Fruit fly (Drosophila melanogaster) whole organism, embryonic: ENCODE measurements around the gene Ufd4.

Experiments used
- BEAF-32 ChIP-seq: fragments of 200-800 bp; sonication (Bioruptor generic); optimal IDR thresholded peaks from 3 replicates; lab custom pipeline; 2017; ENCODE audit warnings: missing biosample characterization, missing genetic modification characterization, mild to moderate bottlenecking, moderate library complexity, missing genetic modification reagents
- CG1024 ChIP-seq: fragments of 200-800 bp; sonication (Bioruptor generic); IDR thresholded peaks from 2 replicates; pipeline ENCODE4 v1.3.6; 2022; ENCODE audit warnings: missing biosample characterization, missing genetic modification characterization
- CG10431 ChIP-seq: fragments of 200-800 bp; sonication (Bioruptor generic); optimal IDR thresholded peaks from 3 replicates; lab custom pipeline; 2018; ENCODE audit warnings: missing biosample characterization, mild to moderate bottlenecking, missing genetic modification characterization
- CG11504 ChIP-seq: fragments of 200-800 bp; sonication (Bioruptor generic); optimal IDR thresholded peaks from 3 replicates; lab custom pipeline; 2019; ENCODE audit warnings: missing biosample characterization, mild to moderate bottlenecking, missing genetic modification characterization, moderate library complexity
- CG12219 ChIP-seq: fragments of 200-800 bp; sonication (Bioruptor generic); optimal IDR thresholded peaks from 3 replicates; lab custom pipeline; 2018; ENCODE audit warnings: missing biosample characterization, mild to moderate bottlenecking, missing genetic modification characterization
- CG12236 ChIP-seq: fragments of 200-800 bp; sonication (Bioruptor generic); optimal IDR thresholded peaks from 2 replicates; lab custom pipeline; 2016; ENCODE audit warnings: missing biosample characterization, missing genetic modification characterization
- CG13123 ChIP-seq: fragments of 200-800 bp; sonication (Bioruptor generic); optimal IDR thresholded peaks from 2 replicates; lab custom pipeline; 2016; ENCODE audit warnings: missing biosample characterization, missing genetic modification characterization
- CG13775 ChIP-seq: fragments of 200-800 bp; sonication (Bioruptor generic); optimal IDR thresholded peaks from 3 replicates; lab custom pipeline; 2017; ENCODE audit warnings: missing biosample characterization, mild to moderate bottlenecking, missing genetic modification characterization
- CG13894 ChIP-seq: fragments of 200-800 bp; sonication (Bioruptor generic); optimal IDR thresholded peaks from 3 replicates; lab custom pipeline; 2018; ENCODE audit warnings: missing biosample characterization, mild to moderate bottlenecking, missing genetic modification characterization, moderate library complexity
- CG15073 ChIP-seq: fragments of 200-800 bp; sonication (Bioruptor generic); optimal IDR thresholded peaks from 2 replicates; lab custom pipeline; 2016; ENCODE audit warnings: missing biosample characterization, missing genetic modification characterization
- CG1647 ChIP-seq: fragments of 200-800 bp; sonication (Bioruptor generic); optimal IDR thresholded peaks from 3 replicates; lab custom pipeline; 2016; ENCODE audit warnings: missing biosample characterization, missing genetic modification characterization
- CG2120 ChIP-seq: fragments of 200-800 bp; sonication (Bioruptor generic); optimal IDR thresholded peaks from 3 replicates; lab custom pipeline; 2016; ENCODE audit warnings: missing biosample characterization, missing genetic modification characterization
- CG2712 ChIP-seq: fragments of 200-800 bp; optimal IDR thresholded peaks from 3 replicates; lab custom pipeline; 2019; ENCODE audit warnings: missing biosample characterization, mild to moderate bottlenecking, missing genetic modification characterization, moderate library complexity
- CG6175 ChIP-seq: fragments of 200-800 bp; sonication (Bioruptor generic); IDR thresholded peaks from 3 replicates; pipeline ENCODE4 v1.3.6; 2022; ENCODE audit warnings: missing biosample characterization, missing genetic modification characterization
- CG7963 ChIP-seq: fragments of 200-800 bp; sonication (Bioruptor generic); IDR thresholded peaks from 3 replicates; pipeline ENCODE4 v1.3.6; 2022; ENCODE audit warnings: missing biosample characterization, missing genetic modification characterization; ENCODE audit not compliant: partially characterized antibody
- CG8924 ChIP-seq: fragments of 200-800 bp; optimal IDR thresholded peaks from 3 replicates; lab custom pipeline; 2019; ENCODE audit warnings: missing biosample characterization, mild to moderate bottlenecking, missing genetic modification characterization, moderate library complexity
- CG9609 ChIP-seq: fragments of 200-800 bp; sonication (Bioruptor generic); optimal IDR thresholded peaks from 3 replicates; lab custom pipeline; 2016; ENCODE audit warnings: missing biosample characterization, missing genetic modification characterization
- Dad ChIP-seq: fragments of 200-800 bp; sonication (Bioruptor generic); optimal IDR thresholded peaks from 3 replicates; lab custom pipeline; 2016; ENCODE audit warnings: missing biosample characterization, missing genetic modification characterization
- Doc3 ChIP-seq: fragments of 200-800 bp; sonication (Bioruptor generic); IDR thresholded peaks from 3 replicates; pipeline ENCODE4 v1.3.6; 2022; ENCODE audit warnings: missing biosample characterization, missing genetic modification characterization; ENCODE audit not compliant: partially characterized antibody
- Dp ChIP-seq: fragments of 200-800 bp; sonication (Bioruptor generic); optimal IDR thresholded peaks from 2 replicates; lab custom pipeline; 2018; ENCODE audit warnings: missing biosample characterization, mild to moderate bottlenecking, missing genetic modification characterization, moderate library complexity
- Eip74EF ChIP-seq, 2 experiments: fragments of 200-800 bp in 1 of 2; fragments of >200 bp in 1 of 2; sonication (Bioruptor generic) in 1 of 2; optimal IDR thresholded peaks; 2 replicates each; lab custom pipeline; 2017 to 2019; ENCODE audit warnings: missing biosample characterization in 2 of 2, missing genetic modification characterization in 2 of 2, mild to moderate bottlenecking in 1 of 2, moderate library complexity in 1 of 2
- Ets65A ChIP-seq: fragments of 200-800 bp; sonication (Bioruptor generic); peaks from one replicate; lab custom pipeline; 2016; ENCODE audit warnings: missing biosample characterization, missing genetic modification characterization
- Hmr ChIP-seq: fragments of 200-800 bp; sonication (Bioruptor generic); optimal IDR thresholded peaks from 3 replicates; lab custom pipeline; 2017; ENCODE audit warnings: mild to moderate bottlenecking, missing biosample characterization, missing genetic modification reagents, missing genetic modification characterization
- Hr39 ChIP-seq: fragments of >200 bp; optimal IDR thresholded peaks from 2 replicates; lab custom pipeline; 2017
- MTF-1 ChIP-seq: fragments of 200-800 bp; sonication (Bioruptor generic); optimal IDR thresholded peaks from 2 replicates; lab custom pipeline; 2018; ENCODE audit warnings: missing biosample characterization, mild to moderate bottlenecking, missing genetic modification characterization, borderline replicate concordance
- Oli ChIP-seq: fragments of 200-800 bp; sonication (Bioruptor generic); optimal IDR thresholded peaks from 2 replicates; lab custom pipeline; 2018; ENCODE audit warnings: missing biosample characterization, mild to moderate bottlenecking, missing genetic modification characterization, moderate library complexity
- Scr ChIP-seq: fragments of 200-800 bp; sonication (Bioruptor generic); IDR thresholded peaks from 2 replicates; pipeline ENCODE4 v1.3.6; 2022; ENCODE audit warnings: missing biosample characterization, missing genetic modification characterization; ENCODE audit not compliant: partially characterized antibody
- Six4 ChIP-seq: fragments of 200-800 bp; sonication (Bioruptor generic); optimal IDR thresholded peaks from 2 replicates; lab custom pipeline; 2016; ENCODE audit warnings: missing biosample characterization, missing genetic modification characterization
- Spps ChIP-seq: fragments of 200-800 bp; sonication (Bioruptor generic); optimal IDR thresholded peaks from 2 replicates; lab custom pipeline; 2018; ENCODE audit warnings: missing biosample characterization, mild to moderate bottlenecking, missing genetic modification characterization
- Sry-δ ChIP-seq: fragments of 200-800 bp; sonication (Bioruptor generic); optimal IDR thresholded peaks from 2 replicates; lab custom pipeline; 2016; ENCODE audit warnings: missing biosample characterization, missing genetic modification characterization
- Ssrp ChIP-seq: fragments of 200-800 bp; sonication (Bioruptor generic); optimal IDR thresholded peaks from 2 replicates; lab custom pipeline; 2018; ENCODE audit warnings: missing biosample characterization, mild to moderate bottlenecking, missing genetic modification characterization, moderate library complexity
- cg ChIP-seq: fragments of 200-800 bp; sonication (Bioruptor generic); optimal IDR thresholded peaks from 3 replicates; lab custom pipeline; 2019; ENCODE audit warnings: missing biosample characterization, mild to moderate bottlenecking, missing genetic modification characterization, moderate library complexity
- crol ChIP-seq: fragments of 200-800 bp; sonication (Bioruptor generic); IDR thresholded peaks from 2 replicates; pipeline ENCODE4 v1.3.6; 2022; ENCODE audit warnings: missing biosample characterization, missing genetic modification characterization
- da ChIP-seq: fragments of 200-800 bp; sonication (Bioruptor generic); optimal IDR thresholded peaks from 2 replicates; lab custom pipeline; 2016; ENCODE audit warnings: missing biosample characterization, missing genetic modification characterization
- dmrt99B ChIP-seq: fragments of 200-800 bp; sonication (Bioruptor generic); optimal IDR thresholded peaks from 2 replicates; lab custom pipeline; 2018; ENCODE audit warnings: missing biosample characterization, mild to moderate bottlenecking, missing genetic modification characterization, moderate library complexity
- eve ChIP-seq, 2 experiments: fragments of >200 bp; optimal IDR thresholded peaks; 2 replicates each; lab custom pipeline; 2017; ENCODE audit warnings: missing biosample characterization in 2 of 2, missing genetic modification characterization in 2 of 2
- gcm ChIP-seq: fragments of 200-800 bp; sonication (Bioruptor generic); optimal IDR thresholded peaks from 2 replicates; lab custom pipeline; 2019; ENCODE audit warnings: missing biosample characterization, mild to moderate bottlenecking, missing genetic modification characterization, moderate library complexity
- gt ChIP-seq: fragments of 200-800 bp; sonication (Bioruptor generic); IDR thresholded peaks from 2 replicates; pipeline ENCODE4 v1.3.6; 2022; ENCODE audit warnings: missing biosample characterization, missing genetic modification characterization
- jing ChIP-seq: fragments of 200-800 bp; sonication (Bioruptor generic); optimal IDR thresholded peaks from 2 replicates; lab custom pipeline; 2018; ENCODE audit warnings: missing biosample characterization, mild to moderate bottlenecking, missing genetic modification characterization
- jumu ChIP-seq: fragments of 200-800 bp; sonication (Bioruptor generic); optimal IDR thresholded peaks from 3 replicates; lab custom pipeline; 2016; ENCODE audit warnings: missing biosample characterization, missing genetic modification characterization
- knrl ChIP-seq: fragments of 200-800 bp; sonication (Bioruptor generic); IDR thresholded peaks from 3 replicates; pipeline ENCODE4 v1.3.6; 2022; ENCODE audit warnings: missing biosample characterization, missing genetic modification characterization; ENCODE audit not compliant: partially characterized antibody
- nerfin-1 ChIP-seq: fragments of 200-800 bp; sonication (Bioruptor generic); optimal IDR thresholded peaks from 3 replicates; lab custom pipeline; 2019; ENCODE audit warnings: missing biosample characterization, mild to moderate bottlenecking, missing genetic modification characterization, moderate library complexity
- oc ChIP-seq: fragments of 200-800 bp; sonication (Bioruptor generic); optimal IDR thresholded peaks from 2 replicates; lab custom pipeline; 2018; ENCODE audit warnings: missing biosample characterization, mild to moderate bottlenecking, missing genetic modification characterization, moderate library complexity
- pan ChIP-seq, 4 experiments: fragments of >200 bp in 3 of 4; fragments of 200-800 bp in 1 of 4; sonication (Bioruptor generic) in 1 of 4; optimal IDR thresholded peaks in 3 of 4; IDR thresholded peaks in 1 of 4; 2 replicates each; pipeline versions ENCODE4 v1.3.6 to Lab custom; 2017 to 2022; ENCODE audit warnings: missing biosample characterization in 2 of 4, missing genetic modification characterization in 2 of 4, mixed read lengths in 1 of 4
- prd ChIP-seq, 3 experiments: fragments of >200 bp in 2 of 3; fragments of 200-800 bp in 1 of 3; sonication (Bioruptor generic) in 1 of 3; optimal IDR thresholded peaks in 2 of 3; IDR thresholded peaks in 1 of 3; 2 replicates in 2 of 3; 3 replicates in 1 of 3; pipeline versions ENCODE4 v1.3.6 to Lab custom; 2017 to 2022; ENCODE audit warnings: missing biosample characterization in 1 of 3, missing genetic modification characterization in 1 of 3
- ranshi ChIP-seq: fragments of 200-800 bp; sonication (Bioruptor generic); IDR thresholded peaks from 2 replicates; pipeline ENCODE4 v1.3.6; 2022; ENCODE audit warnings: missing biosample characterization, missing genetic modification characterization
- scrt ChIP-seq: fragments of 200-800 bp; sonication (Bioruptor generic); optimal IDR thresholded peaks from 2 replicates; lab custom pipeline; 2018; ENCODE audit warnings: missing biosample characterization, mild to moderate bottlenecking, missing genetic modification characterization, moderate library complexity
- shn ChIP-seq: fragments of 200-800 bp; sonication (Bioruptor generic); optimal IDR thresholded peaks from 3 replicates; lab custom pipeline; 2016; ENCODE audit warnings: missing biosample characterization, missing genetic modification characterization
- tna ChIP-seq: fragments of 200-800 bp; sonication (Bioruptor generic); IDR thresholded peaks from 2 replicates; pipeline ENCODE4 v1.3.6; 2022; ENCODE audit warnings: missing biosample characterization, missing genetic modification characterization; ENCODE audit not compliant: partially characterized antibody
- vvl ChIP-seq: fragments of 200-800 bp; sonication (Bioruptor generic); IDR thresholded peaks from 2 replicates; pipeline ENCODE4 v1.3.6; 2022; ENCODE audit warnings: missing biosample characterization, missing genetic modification characterization

Ufd4 gene

DNA sequence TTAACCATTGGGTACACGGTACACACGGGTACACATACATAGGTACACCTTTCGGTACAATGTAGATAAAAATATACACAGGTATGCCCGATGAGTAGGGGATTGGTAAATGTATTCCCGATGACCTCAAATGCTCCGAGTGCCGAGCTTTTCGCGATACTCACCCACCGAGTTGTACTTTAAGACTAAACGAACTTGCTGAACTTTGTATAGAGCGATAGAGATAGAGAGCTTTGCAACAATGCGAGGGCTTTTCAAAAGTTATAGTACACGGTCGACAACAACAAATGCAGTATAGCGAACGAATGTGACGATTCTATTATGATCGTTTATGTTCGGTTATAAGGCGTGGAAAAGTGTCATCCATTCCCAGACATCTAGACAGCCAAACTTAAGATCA is 29.4 kb upstream of the Ufd4 start (continued):
- TF ChIP-seq Sry-δ (no peak), CG11504 (tag; lab: Kevin White, UChicago) (no peak), CG2712 (tag; lab: Kevin White, UChicago) (no peak), CG6175 (GFP tag; lab: Robert Waterston, UW) (no peak), gt (GFP tag; lab: Robert Waterston, UW) (no peak), CG7963 (GFP tag; lab: Robert Waterston, UW) (no peak), pan (optimal IDR thresholded peaks at IDR 0.05; lab: Kevin White, UChicago) (no peak), pan (GFP tag; optimal IDR thresholded peaks at IDR 0.05 in 1 of 2, IDR thresholded peaks at IDR 0.05 in 1 of 2) (no peak), Ssrp (tag; lab: Kevin White, UChicago) (no peak), CG13894 (tag; lab: Kevin White, UChicago) (peak; percentile 84), Ets65A (no peak), nerfin-1 (tag; lab: Kevin White, UChicago) (no peak), Spps (tag; lab: Kevin White, UChicago) (no peak), da (GFP tag; lab: Kevin White, UChicago) (no peak), CG13123 (no peak), Scr (GFP tag; lab: Robert Waterston, UW) (no peak), Six4 (no peak), prd (optimal IDR thresholded peaks at IDR 0.05; lab: Kevin White, UChicago) (no peak), prd (GFP tag; IDR thresholded peaks at IDR 0.05; lab: Robert Waterston, UW) (no peak), CG2120 (no peak), Dp (GFP tag; lab: Kevin White, UChicago) (peak; percentile 19), CG12236 (no peak), CG12219 (GFP tag; lab: Kevin White, UChicago) (no peak), jing (GFP tag; lab: Kevin White, UChicago) (no peak), crol (GFP tag; lab: Robert Waterston, UW) (no peak), CG9609 (GFP tag; lab: Kevin White, UChicago) (no peak), Dad (no peak), dmrt99B (no peak), CG1647 (GFP tag; lab: Kevin White, UChicago) (no peak), eve (GFP tag; optimal IDR thresholded peaks at IDR 0.05; lab: Kevin White, UChicago) (no peak), knrl (GFP tag; lab: Robert Waterston, UW) (no peak), Eip74EF (GFP tag; optimal IDR thresholded peaks at IDR 0.05; lab: Kevin White, UChicago) (no peak), Hmr (GFP tag; lab: Kevin White, UChicago) (peak; percentile 38), Oli (tag; lab: Kevin White, UChicago) (no peak), oc (tag; lab: Kevin White, UChicago) (no peak), vvl (GFP tag; lab: Robert Waterston, UW) (peak; percentile 23; the same call in 1 of the 2 replicates), CG15073 (GFP tag; lab: Kevin White, UChicago) (no peak), CG8924 (no peak), Doc3 (no peak), Hr39 (lab: Kevin White, UChicago) (no peak), cg (GFP tag; lab: Kevin White, UChicago) (peak; percentile 36), gcm (GFP tag; lab: Kevin White, UChicago) (no peak), BEAF-32 (GFP tag; lab: Kevin White, UChicago) (no peak), shn (GFP tag; lab: Kevin White, UChicago) (no peak), tna (GFP tag; lab: Robert Waterston, UW) (no peak), CG10431 (GFP tag; lab: Kevin White, UChicago) (no peak), MTF-1 (GFP tag; lab: Kevin White, UChicago) (peak; percentile 15), CG13775 (GFP tag; lab: Kevin White, UChicago) (no peak), ranshi (GFP tag; lab: Robert Waterston, UW) (no peak; the same call in 1 of the 2 replicates), scrt (GFP tag; lab: Kevin White, UChicago) (no peak), CG1024 (GFP tag; lab: Robert Waterston, UW) (no peak), jumu (GFP tag; lab: Kevin White, UChicago) (no peak)
